Worm (Caenorhabditis elegans): ENCODE results near the gene srt-70.

DNA sequence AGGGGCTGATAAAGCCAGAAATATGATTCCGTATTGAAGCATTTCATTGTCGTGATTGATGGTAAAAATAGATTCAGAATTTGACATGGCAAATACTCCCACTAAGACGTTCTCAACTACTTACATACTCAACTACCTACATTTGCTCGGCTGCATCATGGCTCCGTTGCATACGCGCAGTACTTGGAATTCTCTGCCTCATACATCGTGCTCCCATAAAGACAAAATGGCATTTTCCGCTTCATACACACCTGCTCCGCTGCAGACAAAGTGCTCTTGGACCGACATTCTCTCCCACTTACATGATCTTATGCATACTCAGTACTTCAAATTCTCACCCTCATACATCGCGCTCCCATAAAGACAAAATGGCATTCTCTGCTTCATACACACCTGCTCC lies 6.2 kb upstream of the srt-70 start, which contains the start of the genes srt-69 and B0238.12:
- TF ChIP-seq ceh-14 (tag; optimal IDR thresholded peaks at IDR 0.05) = no peak
- TF ChIP-seq ama-1 (optimal IDR thresholded peaks at IDR 0.05) = no peak
- no peak for TF ChIP-seq pqm-1 (tag; optimal IDR thresholded peaks at IDR 0.05)
- no peak for TF ChIP-seq F13H6.1 (tag; optimal IDR thresholded peaks at IDR 0.05)
- no peak for TF ChIP-seq fkh-10 (GFP tag; optimal IDR thresholded peaks at IDR 0.05)
- TF ChIP-seq pax-1 (tag; optimal IDR thresholded peaks at IDR 0.05) = no peak
- no peak for TF ChIP-seq pat-9 (tag; optimal IDR thresholded peaks at IDR 0.05)
- no peak for TF ChIP-seq pag-3 (tag; optimal IDR thresholded peaks at IDR 0.05; ENCODE audit: borderline replicate concordance)

Data from whole organism, late embryonic.